Worm (Caenorhabditis elegans): ENCODE results near the gene npr-4.

npr-4 gene

DNA sequence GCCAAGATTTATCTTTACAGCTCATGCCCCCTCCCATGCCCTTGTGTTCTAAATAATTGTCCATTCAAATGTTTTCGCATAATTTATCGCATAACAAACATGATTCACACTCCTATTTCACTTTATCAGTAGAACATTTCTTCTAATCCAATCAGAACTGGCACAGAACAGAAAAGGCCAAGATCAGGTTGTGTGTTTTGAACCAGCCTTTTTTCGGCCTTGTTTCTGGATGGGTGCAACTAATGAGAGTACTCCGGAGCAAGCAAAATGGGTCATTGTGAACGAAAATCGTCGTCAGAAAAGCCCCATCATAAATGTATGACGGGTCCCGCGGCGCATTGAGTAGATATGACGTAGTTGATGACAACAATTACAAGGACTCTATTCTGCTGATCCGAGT lies 60.3 kb downstream of the npr-4 start:
- TF ChIP-seq hnd-1 (tag; optimal IDR thresholded peaks at IDR 0.05) = no peak
